Worm (Caenorhabditis elegans): ENCODE data around the gene ndua-1.

The ndua-1 gene

ce11 chrV:20802906-20803305, 48.8 kb downstream of the ndua-1 start, which contains the start of gene Y44A6D.5:
Gene Y44A6D.5 (minus strand): TSS chrV:20803006.
- TF ChIP-seq hmbx-1 (tag; optimal IDR thresholded peaks at IDR 0.05) (no peak), hmg-4 (GFP tag; optimal IDR thresholded peaks at IDR 0.05) (no peak), tra-4 (tag; optimal IDR thresholded peaks at IDR 0.05) (no peak), sea-1 (GFP tag; conservative IDR thresholded peaks at IDR 0.05) (no peak), pes-1 (GFP tag; IDR thresholded peaks at IDR 0.05) (no peak), F13C5.2 (tag; optimal IDR thresholded peaks at IDR 0.05) (no peak), ceh-36 (tag; optimal IDR thresholded peaks at IDR 0.05) (no peak), ets-7 (tag; optimal IDR thresholded peaks at IDR 0.05) (no peak), B0310.2 (tag; optimal IDR thresholded peaks at IDR 0.05) (no peak), tbx-11 (GFP tag; IDR thresholded peaks at IDR 0.05) (no peak), ama-1 (optimal IDR thresholded peaks at IDR 0.05) (no peak), hnd-1 (tag; optimal IDR thresholded peaks at IDR 0.05) (no peak), ceh-13 (GFP tag; optimal IDR thresholded peaks at IDR 0.05) (no peak), flt-1 (GFP tag; IDR thresholded peaks at IDR 0.05) (no peak), aly-1 (tag; optimal IDR thresholded peaks at IDR 0.05) (no peak), scrt-1 (GFP tag; IDR thresholded peaks at IDR 0.05) (no peak), tbx-37 (GFP tag; conservative IDR thresholded peaks at IDR 0.05) (no peak)
